Worm (Caenorhabditis elegans) whole organism, L1 larva: ENCODE results near the gene Y65A5A.1.
A peak's percentile ranks its signal among the peaks of the same experiment; 100 is the strongest.

Experiments used
- C34B4.2 ChIP-seq: sonication (generic microtip); optimal IDR thresholded peaks from 2 replicates; lab custom pipeline; 2017; ENCODE audit warnings: mild to moderate bottlenecking, missing genetic modification characterization, missing compliant biosample characterization
- Y116A8C.19 ChIP-seq: sonication (generic microtip); optimal IDR thresholded peaks from 2 replicates; lab custom pipeline; 2016; ENCODE audit warnings: missing compliant biosample characterization, missing genetic modification characterization, borderline replicate concordance
- alr-1 ChIP-seq: fragments of 200-800 bp; sonication (Bioruptor generic); optimal IDR thresholded peaks from 2 replicates; lab custom pipeline; 2018; ENCODE audit warnings: borderline replicate concordance, mild to moderate bottlenecking, missing genetic modification characterization, missing compliant biosample characterization
- ama-1 ChIP-seq: fragments of 150-350 bp; optimal IDR thresholded peaks from 2 replicates; lab custom pipeline; 2014
- ceh-88 ChIP-seq: fragments of 200-800 bp; sonication (Bioruptor generic); IDR thresholded peaks from 2 replicates; pipeline ENCODE4 v1.3.6; 2022; ENCODE audit warnings: missing genetic modification characterization, missing compliant biosample characterization
- ces-1 ChIP-seq: fragments of 150-350 bp; optimal IDR thresholded peaks from 2 replicates; lab custom pipeline; 2014; ENCODE audit warnings: missing biosample characterization, missing genetic modification reagents, missing genetic modification characterization
- dpl-1 ChIP-seq, 3 experiments: fragments of 150-350 bp in 2 of 3; sonication (generic microtip) in 1 of 3; optimal IDR thresholded peaks; 2 replicates each; lab custom pipeline; 2014 to 2017; ENCODE audit warnings: missing biosample characterization in 3 of 3, missing genetic modification characterization in 3 of 3, missing genetic modification reagents in 3 of 3
- dsc-1 ChIP-seq: sonication (generic microtip); optimal IDR thresholded peaks from 2 replicates; lab custom pipeline; 2016; ENCODE audit warnings: mild to moderate bottlenecking, missing genetic modification characterization, missing compliant biosample characterization
- efl-3 ChIP-seq: fragments of 200-800 bp; sonication (Bioruptor generic); optimal IDR thresholded peaks from 2 replicates; lab custom pipeline; 2018; ENCODE audit warnings: mild to moderate bottlenecking, missing genetic modification characterization, missing compliant biosample characterization
- egl-13 ChIP-seq: sonication (generic microtip); optimal IDR thresholded peaks from 2 replicates; lab custom pipeline; 2016; ENCODE audit warnings: missing genotype, missing genetic modification reagents, missing genetic modification characterization, missing compliant biosample characterization
- elt-2 ChIP-seq: sonication (generic microtip); optimal IDR thresholded peaks from 2 replicates; lab custom pipeline; 2016; ENCODE audit warnings: missing genetic modification characterization, mild to moderate bottlenecking, inconsistent platforms, missing compliant biosample characterization, missing genetic modification reagents
- elt-3 ChIP-seq, 6 experiments: fragments of 150-350 bp in 1 of 6; sonication (generic microtip); optimal IDR thresholded peaks; 2 replicates each; lab custom pipeline; 2017 to 2018; ENCODE audit warnings: missing biosample characterization in 6 of 6, missing genetic modification characterization in 6 of 6, inconsistent platforms in 1 of 6
- ets-5 ChIP-seq: fragments of 200-800 bp; sonication (Bioruptor generic); IDR thresholded peaks from 2 replicates; pipeline ENCODE4 v1.3.6; 2022; ENCODE audit warnings: missing genetic modification characterization, missing compliant biosample characterization
- fkh-10 ChIP-seq: sonication (generic microtip); optimal IDR thresholded peaks from 2 replicates; lab custom pipeline; 2017; ENCODE audit warnings: missing biosample characterization, missing genetic modification reagents, missing genetic modification characterization
- fkh-4 ChIP-seq: sonication (generic microtip); optimal IDR thresholded peaks from 2 replicates; lab custom pipeline; 2016; ENCODE audit warnings: missing compliant biosample characterization, missing genetic modification characterization, borderline replicate concordance
- fkh-8 ChIP-seq: sonication (generic microtip); optimal IDR thresholded peaks from 2 replicates; lab custom pipeline; 2016; ENCODE audit warnings: mild to moderate bottlenecking, missing genetic modification characterization, missing compliant biosample characterization
- grh-1 ChIP-seq: fragments of 200-800 bp; sonication (Bioruptor generic); IDR thresholded peaks from 2 replicates; pipeline ENCODE4 v1.3.6; 2022; ENCODE audit warnings: missing genetic modification reagents, missing genetic modification characterization, missing compliant biosample characterization
- hlh-17 ChIP-seq: fragments of 200-800 bp; sonication (Bioruptor generic); optimal IDR thresholded peaks from 2 replicates; lab custom pipeline; 2018; ENCODE audit warnings: missing genetic modification characterization, mild to moderate bottlenecking, missing compliant biosample characterization, moderate library complexity, borderline replicate concordance
- hlh-4 ChIP-seq: sonication (generic microtip); optimal IDR thresholded peaks from 2 replicates; lab custom pipeline; 2016; ENCODE audit warnings: mild to moderate bottlenecking, missing genetic modification characterization, missing compliant biosample characterization
- hpl-2 ChIP-seq: fragments of 150-350 bp; optimal IDR thresholded peaks from 2 replicates; lab custom pipeline; 2014; ENCODE audit warnings: missing biosample characterization, missing genetic modification reagents, missing genetic modification characterization
- irx-1 ChIP-seq: sonication (generic microtip); optimal IDR thresholded peaks from 2 replicates; lab custom pipeline; 2016; ENCODE audit warnings: missing genetic modification characterization, missing compliant biosample characterization
- jun-1 ChIP-seq: fragments of 150-350 bp; optimal IDR thresholded peaks from 2 replicates; lab custom pipeline; 2014; ENCODE audit warnings: missing biosample characterization, missing genetic modification reagents, missing genetic modification characterization
- lin-13 ChIP-seq: fragments of 150-350 bp; optimal IDR thresholded peaks from 2 replicates; lab custom pipeline; 2014; ENCODE audit warnings: missing biosample characterization, missing genetic modification reagents, missing genetic modification characterization
- lin-14 ChIP-seq: fragments of 200-800 bp; sonication (Bioruptor generic); optimal IDR thresholded peaks from 2 replicates; lab custom pipeline; 2018; ENCODE audit warnings: mild to moderate bottlenecking, missing genetic modification characterization, moderate library complexity, missing compliant biosample characterization
- lin-35 ChIP-seq, 2 experiments: fragments of 150-350 bp; optimal IDR thresholded peaks; 2 replicates each; lab custom pipeline; 2014; ENCODE audit warnings: missing biosample characterization in 2 of 2, missing genetic modification characterization in 2 of 2, missing genetic modification reagents in 2 of 2
- lin-39 ChIP-seq: fragments of 150-350 bp; optimal IDR thresholded peaks from 2 replicates; lab custom pipeline; 2014; ENCODE audit warnings: missing biosample characterization, missing genetic modification reagents, missing genetic modification characterization
- lir-3 ChIP-seq: sonication (generic microtip); optimal IDR thresholded peaks from 2 replicates; lab custom pipeline; 2016; ENCODE audit warnings: mild to moderate bottlenecking, missing genetic modification characterization, moderate library complexity, missing compliant biosample characterization; ENCODE audit not compliant: poor library complexity
- lsy-2 ChIP-seq, 2 experiments: fragments of 150-350 bp; optimal IDR thresholded peaks; 2 replicates each; lab custom pipeline; 2014; ENCODE audit warnings: missing biosample characterization in 2 of 2, missing genetic modification characterization in 2 of 2
- mab-9 ChIP-seq: fragments of 200-800 bp; sonication (Bioruptor generic); IDR thresholded peaks from 2 replicates; pipeline ENCODE4 v1.3.6; 2022; ENCODE audit warnings: missing genetic modification reagents, missing genetic modification characterization, missing compliant biosample characterization
- mdl-1 ChIP-seq, 2 experiments: fragments of 150-350 bp; optimal IDR thresholded peaks; 2 replicates each; lab custom pipeline; 2014 to 2017; ENCODE audit warnings: missing biosample characterization in 2 of 2, missing genetic modification characterization in 2 of 2, inconsistent platforms in 1 of 2
- mef-2 ChIP-seq: fragments of 150-350 bp; optimal IDR thresholded peaks from 2 replicates; lab custom pipeline; 2014; ENCODE audit warnings: missing biosample characterization, missing genetic modification characterization
- nhr-12 ChIP-seq: sonication (generic microtip); optimal IDR thresholded peaks from 2 replicates; lab custom pipeline; 2017; ENCODE audit warnings: missing biosample characterization, missing genetic modification characterization
- nhr-19 ChIP-seq: fragments of 200-800 bp; sonication (Bioruptor generic); conservative IDR thresholded peaks from 2 replicates; pipeline ENCODE4 v1.3.6; 2022; ENCODE audit warnings: missing genetic modification characterization, missing compliant biosample characterization
- nhr-28 ChIP-seq: fragments of 150-350 bp; optimal IDR thresholded peaks from 2 replicates; lab custom pipeline; 2014; ENCODE audit warnings: missing biosample characterization, missing genetic modification characterization
- nhr-71 ChIP-seq: sonication (generic microtip); optimal IDR thresholded peaks from 2 replicates; lab custom pipeline; 2016; ENCODE audit warnings: mild to moderate bottlenecking, missing genetic modification characterization, moderate library complexity, missing compliant biosample characterization
- nhr-76 ChIP-seq: sonication (generic microtip); optimal IDR thresholded peaks from 2 replicates; lab custom pipeline; 2017; ENCODE audit warnings: missing biosample characterization, missing genetic modification characterization
- nhr-77 ChIP-seq: fragments of 150-350 bp; optimal IDR thresholded peaks from 2 replicates; lab custom pipeline; 2014; ENCODE audit warnings: missing biosample characterization, missing genetic modification characterization
- nhr-85 ChIP-seq: sonication (generic microtip); peaks from one replicate; lab custom pipeline; 2016; ENCODE audit warnings: missing genetic modification characterization, inconsistent platforms, missing compliant biosample characterization
- pax-3 ChIP-seq: fragments of 200-800 bp; sonication (Bioruptor generic); optimal IDR thresholded peaks from 2 replicates; lab custom pipeline; 2018; ENCODE audit warnings: mild to moderate bottlenecking, missing genetic modification characterization, moderate library complexity, missing compliant biosample characterization
- pqm-1 ChIP-seq: sonication (generic microtip); optimal IDR thresholded peaks from 3 replicates; lab custom pipeline; 2017; ENCODE audit warnings: missing biosample characterization, missing genetic modification characterization
- rnt-1 ChIP-seq: sonication (generic microtip); optimal IDR thresholded peaks from 2 replicates; lab custom pipeline; 2016; ENCODE audit warnings: mild to moderate bottlenecking, missing genetic modification characterization, moderate library complexity, missing compliant biosample characterization
- snu-23 ChIP-seq: sonication (generic microtip); optimal IDR thresholded peaks from 2 replicates; lab custom pipeline; 2016; ENCODE audit warnings: missing genetic modification characterization, missing compliant biosample characterization
- sox-4 ChIP-seq: sonication (generic microtip); optimal IDR thresholded peaks from 2 replicates; lab custom pipeline; 2016; ENCODE audit warnings: missing genetic modification characterization, missing compliant biosample characterization
- sptf-1 ChIP-seq: fragments of 150-350 bp; optimal IDR thresholded peaks from 2 replicates; lab custom pipeline; 2014; ENCODE audit warnings: missing biosample characterization, missing genetic modification characterization
- swsn-7 ChIP-seq: sonication (generic microtip); optimal IDR thresholded peaks from 2 replicates; lab custom pipeline; 2016; ENCODE audit warnings: missing genetic modification characterization, missing compliant biosample characterization
- unc-86 ChIP-seq: sonication (generic microtip); optimal IDR thresholded peaks from 2 replicates; lab custom pipeline; 2016; ENCODE audit warnings: missing genetic modification characterization, missing compliant biosample characterization
- unc-98 ChIP-seq: fragments of 200-800 bp; sonication (Bioruptor generic); IDR thresholded peaks from 2 replicates; pipeline ENCODE4 v1.3.6; 2022; ENCODE audit warnings: missing genetic modification characterization, missing compliant biosample characterization
- vab-15 ChIP-seq: sonication (generic microtip); optimal IDR thresholded peaks from 2 replicates; lab custom pipeline; 2017; ENCODE audit warnings: missing genotype, mild to moderate bottlenecking, missing genetic modification characterization, missing compliant biosample characterization
- xbp-1 ChIP-seq: sonication (generic microtip); optimal IDR thresholded peaks from 2 replicates; lab custom pipeline; 2016; ENCODE audit warnings: missing genetic modification characterization, missing compliant biosample characterization
- ztf-11 ChIP-seq, 2 experiments: sonication (generic microtip); optimal IDR thresholded peaks; 2 replicates each; lab custom pipeline; 2016 to 2017; ENCODE audit warnings: missing genetic modification characterization in 2 of 2, missing biosample characterization in 1 of 2, missing compliant biosample characterization in 1 of 2
- ztf-4 ChIP-seq: fragments of 150-350 bp; optimal IDR thresholded peaks from 2 replicates; lab custom pipeline; 2014; ENCODE audit warnings: missing biosample characterization, missing genetic modification characterization

Gene Y65A5A.1

ce11 chrIV:16381933-16382591 is 17.6 kb downstream of the Y65A5A.1 start, which contains the start of gene Y7A9D.1 (continued):
- TF ChIP-seq fkh-4: no peak
- no peak for TF ChIP-seq Y116A8C.19 (tag; lab: Kevin White, UChicago)
- peak; percentile 55 for TF ChIP-seq swsn-7
- TF ChIP-seq fkh-8 (tag; lab: Kevin White, UChicago): peak; percentile 30
- TF ChIP-seq unc-86 (tag; lab: Kevin White, UChicago): peak; percentile 22
- no peak for TF ChIP-seq pqm-1 (tag; lab: Kevin White, UChicago)
- TF ChIP-seq nhr-12 (tag; lab: Kevin White, UChicago): no peak
- TF ChIP-seq efl-3: no peak
- no peak for TF ChIP-seq rnt-1
- peak; percentile 76 for TF ChIP-seq nhr-77 (tag; lab: Kevin White, UChicago)
- no peak for TF ChIP-seq mef-2
- TF ChIP-seq egl-13 (tag; lab: Kevin White, UChicago): no peak
- TF ChIP-seq snu-23 (GFP tag; lab: Kevin White, UChicago): peak; percentile 74
- TF ChIP-seq unc-98 (GFP tag; lab: Robert Waterston, UW): no peak
- TF ChIP-seq dsc-1 (tag; lab: Kevin White, UChicago): peak; percentile 54
- no peak for TF ChIP-seq jun-1 (tag; lab: Kevin White, UChicago)
- TF ChIP-seq lin-39: no peak
- TF ChIP-seq grh-1 (GFP tag; lab: Robert Waterston, UW): peak; percentile 38; the same call in 1 of the 2 replicates
- peak in 1 of 2 experiments; percentile 38 for TF ChIP-seq ztf-11 (tag; optimal IDR thresholded peaks at IDR 0.05; lab: Kevin White, UChicago)
- TF ChIP-seq mdl-1 (tag; optimal IDR thresholded peaks at IDR 0.05; lab: Kevin White, UChicago): peak in 1 of 2 experiments; percentile 59
- peak; percentile 24; the same call in 1 of the 2 replicates for TF ChIP-seq ceh-88 (GFP tag; lab: Robert Waterston, UW)
- TF ChIP-seq pax-3 (tag; lab: Kevin White, UChicago): peak; percentile 5
- TF ChIP-seq hlh-17 (GFP tag; lab: Kevin White, UChicago): no peak
- peak; percentile 12 to 44 (median 16) for TF ChIP-seq dpl-1 (GFP tag; optimal IDR thresholded peaks at IDR 0.05; lab: Kevin White, UChicago)
- TF ChIP-seq nhr-85: peak; percentile 70
- no peak for TF ChIP-seq nhr-76 (tag; lab: Kevin White, UChicago)
- peak; percentile 37 to 39 for TF ChIP-seq lsy-2 (tag; optimal IDR thresholded peaks at IDR 0.05; lab: Kevin White, UChicago)
- no peak for TF ChIP-seq vab-15 (tag; lab: Kevin White, UChicago)
- TF ChIP-seq fkh-10 (GFP tag; lab: Kevin White, UChicago): no peak
- peak; percentile 39 for TF ChIP-seq irx-1 (tag; lab: Kevin White, UChicago)
- no peak for TF ChIP-seq hpl-2 (GFP tag; lab: Kevin White, UChicago)
- TF ChIP-seq mab-9: no peak
- peak; percentile 33 for TF ChIP-seq lir-3 (tag; lab: Kevin White, UChicago)
- peak; percentile 15 for TF ChIP-seq hlh-4 (tag; lab: Kevin White, UChicago)
- no peak for TF ChIP-seq ztf-4 (tag; lab: Kevin White, UChicago)
- no peak for TF ChIP-seq nhr-28
- peak; percentile 6 for TF ChIP-seq lin-13 (GFP tag; lab: Kevin White, UChicago)
- peak; percentile 39 for TF ChIP-seq xbp-1 (tag; lab: Kevin White, UChicago)
- no peak for TF ChIP-seq ets-5 (GFP tag; lab: Robert Waterston, UW)
- TF ChIP-seq lin-35 (GFP tag; optimal IDR thresholded peaks at IDR 0.05; lab: Kevin White, UChicago): peak in 1 of 2 experiments; percentile 43
- peak; percentile 72 for TF ChIP-seq nhr-19 (GFP tag; lab: Robert Waterston, UW)
- peak; percentile 19 for TF ChIP-seq elt-2 (tag; lab: Kevin White, UChicago)
- TF ChIP-seq alr-1 (tag; lab: Kevin White, UChicago): no peak
- no peak for TF ChIP-seq ces-1 (GFP tag; lab: Kevin White, UChicago)
- no peak for TF ChIP-seq ama-1
- TF ChIP-seq lin-14 (GFP tag; lab: Kevin White, UChicago): no peak
- TF ChIP-seq nhr-71 (tag; lab: Kevin White, UChicago): peak; percentile 76
- no peak for TF ChIP-seq sox-4 (tag; lab: Kevin White, UChicago)
- TF ChIP-seq sptf-1: no peak
- TF ChIP-seq C34B4.2 (tag; lab: Kevin White, UChicago): no peak
- TF ChIP-seq elt-3 (tag; optimal IDR thresholded peaks at IDR 0.05; lab: Kevin White, UChicago): peak in 2 of 6 experiments; percentile 4 to 52
